Worm (Caenorhabditis elegans): ENCODE data around the gene R07A4.2.

R07A4.2 gene

ce11 chrX:10766123-10766622, 19.9 kb upstream of the R07A4.2 start (continued):
- TF ChIP-seq ztf-28 (GFP tag; IDR thresholded peaks at IDR 0.05) = no peak
- peak; percentile 85 for TF ChIP-seq ztf-26 (tag; optimal IDR thresholded peaks at IDR 0.05)
- no peak for TF ChIP-seq lag-1 (GFP tag; IDR thresholded peaks at IDR 0.05)
- TF ChIP-seq rcor-1 (GFP tag; IDR thresholded peaks at IDR 0.05) = peak; percentile 66; the same call in 1 of the 2 replicates
- no peak for TF ChIP-seq attf-6 (GFP tag; IDR thresholded peaks at IDR 0.05)
- 0 out of 2 replicates have a peak, but pooled peaks have one; percentile 36 for TF ChIP-seq let-526 (GFP tag; IDR thresholded peaks at IDR 0.05)
- no peak for TF ChIP-seq ceh-100 (GFP tag; IDR thresholded peaks at IDR 0.05)
- TF ChIP-seq sdz-38 (tag; optimal IDR thresholded peaks at IDR 0.05) = no peak
- TF ChIP-seq Y79H2A.3 (GFP tag; conservative IDR thresholded peaks at IDR 0.05) = no peak
- no peak for TF ChIP-seq sptf-2 (GFP tag; optimal IDR thresholded peaks at IDR 0.05)
- no peak for TF ChIP-seq F57C9.4 (tag; optimal IDR thresholded peaks at IDR 0.05)
- no peak for TF ChIP-seq nhr-27 (tag; optimal IDR thresholded peaks at IDR 0.05)
- peak; percentile 85; the same call in 1 of the 2 replicates for TF ChIP-seq nfyb-1 (GFP tag; IDR thresholded peaks at IDR 0.05)
- TF ChIP-seq repo-1 (tag; optimal IDR thresholded peaks at IDR 0.05) = peak; percentile 76
- no peak for TF ChIP-seq mxl-1 (tag; optimal IDR thresholded peaks at IDR 0.05)
- TF ChIP-seq mel-28 (tag; optimal IDR thresholded peaks at IDR 0.05; ENCODE audit: borderline replicate concordance) = no peak
- TF ChIP-seq ceh-91 (GFP tag; IDR thresholded peaks at IDR 0.05) = no peak
- TF ChIP-seq ztf-6 (GFP tag; IDR thresholded peaks at IDR 0.05) = no peak
- TF ChIP-seq sea-2 (GFP tag; IDR thresholded peaks at IDR 0.05) = no peak
- TF ChIP-seq F33H1.4 (GFP tag; IDR thresholded peaks at IDR 0.05) = no peak
- no peak for TF ChIP-seq ztf-25 (GFP tag; IDR thresholded peaks at IDR 0.05)
- no peak for TF ChIP-seq T26A5.8 (tag; optimal IDR thresholded peaks at IDR 0.05)
- peak; percentile 61 for TF ChIP-seq nhr-90 (tag; optimal IDR thresholded peaks at IDR 0.05)
- no peak for TF ChIP-seq nfya-1 (tag; optimal IDR thresholded peaks at IDR 0.05; ENCODE audit: borderline replicate concordance, insufficient read depth)
- TF ChIP-seq fkh-3 (tag; optimal IDR thresholded peaks at IDR 0.05) = no peak
- TF ChIP-seq efl-1 (GFP tag; optimal IDR thresholded peaks at IDR 0.05) = no peak
- peak; percentile 74 for TF ChIP-seq C06A6.2 (GFP tag; conservative IDR thresholded peaks at IDR 0.05)
- TF ChIP-seq dpff-1 (tag; optimal IDR thresholded peaks at IDR 0.05) = no peak
- no peak for TF ChIP-seq B0035.1 (tag; optimal IDR thresholded peaks at IDR 0.05)
- peak in 1 of 3 experiments; percentile 78 for TF ChIP-seq lin-35 (GFP tag; optimal IDR thresholded peaks at IDR 0.05)
- TF ChIP-seq hmg-1.2 (GFP tag; IDR thresholded peaks at IDR 0.05) = peak; percentile 91
- TF ChIP-seq pbrm-1 (GFP tag; IDR thresholded peaks at IDR 0.05) = peak; percentile 69
- no peak for TF ChIP-seq lsl-1 (GFP tag; optimal IDR thresholded peaks at IDR 0.05)
- TF ChIP-seq tbx-9 (tag; optimal IDR thresholded peaks at IDR 0.05; ENCODE audit: borderline replicate concordance) = no peak
- no peak for TF ChIP-seq lsy-27 (tag; optimal IDR thresholded peaks at IDR 0.05; ENCODE audit: borderline replicate concordance, insufficient read depth)
- TF ChIP-seq hsf-1 (GFP tag; IDR thresholded peaks at IDR 0.05) = no peak
- TF ChIP-seq chd-7 (tag; optimal IDR thresholded peaks at IDR 0.05) = peak; percentile 94
- TF ChIP-seq pha-4 (tag; optimal IDR thresholded peaks at IDR 0.05) = peak; percentile 58
- no peak for TF ChIP-seq bed-2 (GFP tag; IDR thresholded peaks at IDR 0.05)
- no peak for TF ChIP-seq ccch-3 (GFP tag; optimal IDR thresholded peaks at IDR 0.05)
- peak; percentile 61 for TF ChIP-seq lin-26 (GFP tag; IDR thresholded peaks at IDR 0.05)
- peak; percentile 40 for TF ChIP-seq ztf-18 (tag; optimal IDR thresholded peaks at IDR 0.05)
- TF ChIP-seq athp-1 (tag; optimal IDR thresholded peaks at IDR 0.05) = peak; percentile 54
- no peak for TF ChIP-seq hlh-26 (GFP tag; conservative IDR thresholded peaks at IDR 0.05)
- TF ChIP-seq ceh-58 (GFP tag; IDR thresholded peaks at IDR 0.05) = no peak

Data from whole organism, young adult.